Worm (Caenorhabditis elegans) whole organism, early embryonic: Measurements from ENCODE around the gene bcf-1.

Experiments used
- B0310.2 ChIP-seq: sonication (generic microtip); optimal IDR thresholded peaks from 2 replicates; lab custom pipeline; 2016; ENCODE audit warnings: mild to moderate bottlenecking, missing genetic modification characterization, missing compliant biosample characterization
- F13C5.2 ChIP-seq: sonication (generic microtip); optimal IDR thresholded peaks from 2 replicates; lab custom pipeline; 2017; ENCODE audit warnings: mild to moderate bottlenecking, missing genetic modification characterization, inconsistent platforms, missing compliant biosample characterization
- aly-1 ChIP-seq: sonication (generic microtip); optimal IDR thresholded peaks from 2 replicates; lab custom pipeline; 2016; ENCODE audit warnings: missing genetic modification characterization, missing compliant biosample characterization
- ama-1 ChIP-seq: fragments of 150-350 bp; optimal IDR thresholded peaks from 2 replicates; lab custom pipeline; 2014
- ceh-13 ChIP-seq: fragments of 200-800 bp; sonication (Bioruptor generic); optimal IDR thresholded peaks from 2 replicates; lab custom pipeline; 2018; ENCODE audit warnings: mild to moderate bottlenecking, missing genetic modification characterization, missing compliant biosample characterization
- ceh-36 ChIP-seq: sonication (generic microtip); optimal IDR thresholded peaks from 2 replicates; lab custom pipeline; 2016; ENCODE audit warnings: missing genetic modification characterization, inconsistent platforms, missing compliant biosample characterization
- ets-7 ChIP-seq: sonication (generic microtip); optimal IDR thresholded peaks from 2 replicates; lab custom pipeline; 2016; ENCODE audit warnings: missing genotype, missing genetic modification characterization, missing compliant biosample characterization
- flt-1 ChIP-seq: fragments of 200-800 bp; sonication (Bioruptor generic); IDR thresholded peaks from 2 replicates; pipeline ENCODE4 v1.3.6; 2022; ENCODE audit warnings: missing genetic modification characterization, missing compliant biosample characterization
- hmbx-1 ChIP-seq: sonication (generic microtip); optimal IDR thresholded peaks from 2 replicates; lab custom pipeline; 2016; ENCODE audit warnings: mild to moderate bottlenecking, missing genetic modification characterization, missing compliant biosample characterization
- hmg-4 ChIP-seq: fragments of 200-800 bp; sonication (Bioruptor generic); optimal IDR thresholded peaks from 2 replicates; lab custom pipeline; 2018; ENCODE audit warnings: mild to moderate bottlenecking, missing genetic modification characterization, missing compliant biosample characterization
- hnd-1 ChIP-seq: sonication (generic microtip); optimal IDR thresholded peaks from 2 replicates; lab custom pipeline; 2016; ENCODE audit warnings: missing genetic modification characterization, missing compliant biosample characterization
- pes-1 ChIP-seq: fragments of 200-800 bp; sonication (Bioruptor generic); IDR thresholded peaks from 2 replicates; pipeline ENCODE4 v1.3.6; 2022; ENCODE audit warnings: missing genetic modification reagents, missing genetic modification characterization, missing compliant biosample characterization
- scrt-1 ChIP-seq: fragments of 200-800 bp; sonication (Bioruptor generic); IDR thresholded peaks from 2 replicates; pipeline ENCODE4 v1.3.6; 2022; ENCODE audit warnings: missing genetic modification characterization, missing compliant biosample characterization
- sea-1 ChIP-seq: fragments of 200-800 bp; sonication (Bioruptor generic); conservative IDR thresholded peaks from 2 replicates; pipeline ENCODE4 v1.3.6; 2022; ENCODE audit warnings: missing genetic modification characterization, missing compliant biosample characterization
- tbx-11 ChIP-seq: fragments of 200-800 bp; sonication (Bioruptor generic); IDR thresholded peaks from 2 replicates; pipeline ENCODE4 v1.3.6; 2022; ENCODE audit warnings: missing genetic modification characterization, missing compliant biosample characterization
- tbx-37 ChIP-seq: fragments of 200-800 bp; sonication (Bioruptor generic); conservative IDR thresholded peaks from 2 replicates; pipeline ENCODE4 v1.3.6; 2022; ENCODE audit warnings: missing genetic modification reagents, missing genetic modification characterization, missing compliant biosample characterization
- tra-4 ChIP-seq: sonication (generic microtip); optimal IDR thresholded peaks from 2 replicates; lab custom pipeline; 2017; ENCODE audit warnings: missing genetic modification characterization, missing compliant biosample characterization

bcf-1 gene

ce11 chrV:6399831-6400230 lies 8.8 kb downstream of the bcf-1 start, which contains the start of gene gfi-1:
Gene gfi-1 (minus strand): TSS chrV:6399931.
- no peak for TF ChIP-seq flt-1 (GFP tag; lab: Robert Waterston, UW)
- TF ChIP-seq hnd-1 = no peak
- TF ChIP-seq ama-1 (lab: Kevin White, UChicago) = no peak
- TF ChIP-seq hmg-4 = no peak
- TF ChIP-seq B0310.2 (tag; lab: Kevin White, UChicago) = no peak
- no peak for TF ChIP-seq aly-1 (tag; lab: Kevin White, UChicago)
- no peak for TF ChIP-seq tbx-37 (GFP tag; lab: Robert Waterston, UW)
- TF ChIP-seq tra-4 = no peak

ce11 chrV:6398922-6399321 lies 9.7 kb downstream of the bcf-1 start:
- TF ChIP-seq sea-1 (GFP tag; lab: Robert Waterston, UW) (no peak), ets-7 (tag; lab: Kevin White, UChicago) (no peak), flt-1 (GFP tag; lab: Robert Waterston, UW) (no peak), F13C5.2 (no peak), scrt-1 (GFP tag; lab: Robert Waterston, UW) (no peak), ama-1 (lab: Kevin White, UChicago) (no peak), pes-1 (no peak), tbx-11 (GFP tag; lab: Robert Waterston, UW) (no peak), hmbx-1 (tag; lab: Kevin White, UChicago) (no peak), ceh-13 (no peak), hmg-4 (no peak), B0310.2 (tag; lab: Kevin White, UChicago) (no peak)

DNA sequence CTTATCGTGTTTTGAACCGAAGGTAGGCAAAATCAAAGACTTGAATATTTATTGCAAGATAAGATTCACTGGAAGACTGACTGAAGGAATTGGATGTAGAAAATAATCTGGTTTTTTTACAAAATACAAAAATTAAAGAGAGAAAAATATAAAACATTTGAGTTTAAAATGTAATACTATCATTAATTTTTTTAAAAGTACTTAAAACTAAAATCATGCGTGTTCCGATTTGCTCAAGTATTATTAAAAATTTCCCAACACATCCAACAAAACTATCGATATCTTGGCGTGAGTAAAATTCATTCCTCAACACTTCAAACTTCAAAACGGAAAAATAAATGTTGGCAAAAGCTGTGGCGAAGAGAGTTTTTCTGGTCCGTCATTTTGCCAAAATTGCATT lies 18.4 kb downstream of the bcf-1 start, which contains the start of gene F57F4.1:
F57F4.1 (plus strand) TSS at position 301 of the 400 bp plus-strand sequence.
- TF ChIP-seq tbx-37 (GFP tag; lab: Robert Waterston, UW) (no peak), tra-4 (no peak), aly-1 (tag; lab: Kevin White, UChicago) (no peak), flt-1 (GFP tag; lab: Robert Waterston, UW) (no peak), B0310.2 (tag; lab: Kevin White, UChicago) (no peak), scrt-1 (GFP tag; lab: Robert Waterston, UW) (no peak), F13C5.2 (no peak), ama-1 (lab: Kevin White, UChicago) (no peak), tbx-11 (GFP tag; lab: Robert Waterston, UW) (no peak), hnd-1 (no peak), sea-1 (GFP tag; lab: Robert Waterston, UW) (no peak), pes-1 (no peak), ceh-36 (no peak), hmg-4 (no peak), ceh-13 (no peak), hmbx-1 (tag; lab: Kevin White, UChicago) (no peak), ets-7 (tag; lab: Kevin White, UChicago) (no peak)

DNA sequence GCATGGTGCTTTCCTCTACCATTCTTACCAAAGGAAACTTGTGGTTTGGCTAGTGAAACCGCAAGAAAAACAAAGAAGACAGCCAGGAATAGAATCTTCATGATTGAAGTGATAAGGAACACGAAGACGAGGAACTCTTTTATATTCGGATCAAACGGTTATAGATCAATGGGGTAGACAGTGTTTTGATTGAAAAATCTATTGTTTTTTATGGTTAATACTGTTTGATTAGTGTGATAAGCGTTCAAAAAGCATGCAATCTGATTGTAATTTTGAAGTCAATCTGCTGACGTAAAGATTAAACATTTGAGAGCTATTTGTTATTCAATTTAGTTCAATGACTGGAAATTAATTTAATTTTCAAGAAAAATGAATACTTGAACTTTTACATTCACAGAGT lies 18.9 kb downstream of the bcf-1 start, which contains the start of gene F57F4.2:
F57F4.2 (minus strand) TSS at position 101 of the 400 bp plus-strand sequence.
- TF ChIP-seq hmg-4 = no peak
- TF ChIP-seq sea-1 (GFP tag; lab: Robert Waterston, UW) = no peak
- no peak for TF ChIP-seq tbx-11 (GFP tag; lab: Robert Waterston, UW)
- no peak for TF ChIP-seq flt-1 (GFP tag; lab: Robert Waterston, UW)
- no peak for TF ChIP-seq tbx-37 (GFP tag; lab: Robert Waterston, UW)
- no peak for TF ChIP-seq B0310.2 (tag; lab: Kevin White, UChicago)
- no peak for TF ChIP-seq hmbx-1 (tag; lab: Kevin White, UChicago)
- TF ChIP-seq scrt-1 (GFP tag; lab: Robert Waterston, UW) = no peak
- no peak for TF ChIP-seq ama-1 (lab: Kevin White, UChicago)
- no peak for TF ChIP-seq tra-4
- no peak for TF ChIP-seq ceh-36
- no peak for TF ChIP-seq pes-1
- no peak for TF ChIP-seq hnd-1
- TF ChIP-seq ceh-13 = no peak
- no peak for TF ChIP-seq ets-7 (tag; lab: Kevin White, UChicago)
- no peak for TF ChIP-seq aly-1 (tag; lab: Kevin White, UChicago)
- TF ChIP-seq F13C5.2 = no peak

DNA sequence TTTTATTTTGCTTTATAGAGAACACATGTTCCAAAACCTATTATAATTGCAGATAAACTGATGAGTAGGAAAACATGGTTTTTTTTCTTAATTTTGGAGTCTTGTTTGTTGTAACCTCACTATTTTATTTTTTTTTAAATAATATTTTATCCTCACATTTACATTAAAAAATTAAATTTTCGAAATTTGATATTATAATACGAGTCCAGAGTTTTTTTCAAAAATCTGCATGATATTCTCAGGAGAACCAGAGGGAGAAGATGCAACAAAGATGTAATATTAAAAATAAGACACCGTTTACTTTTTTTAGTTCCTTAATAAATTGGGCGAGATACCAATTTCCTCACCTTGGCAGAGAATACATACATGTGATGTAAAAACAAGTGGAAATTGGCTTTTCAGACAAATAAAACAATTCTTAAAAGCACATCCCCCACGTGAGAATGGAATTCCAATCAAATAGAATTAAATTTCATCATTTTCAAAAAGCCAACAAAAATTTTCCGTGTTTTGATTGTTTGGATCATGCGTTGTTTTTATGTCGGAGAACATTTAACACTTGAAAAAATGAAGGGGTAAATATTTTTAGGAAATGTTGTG lies 22.8 kb downstream of the bcf-1 start:
- TF ChIP-seq aly-1 (tag; lab: Kevin White, UChicago) (no peak), hnd-1 (no peak), hmg-4 (no peak), tra-4 (no peak), sea-1 (GFP tag; lab: Robert Waterston, UW) (no peak), pes-1 (no peak), hmbx-1 (tag; lab: Kevin White, UChicago) (no peak), tbx-37 (GFP tag; lab: Robert Waterston, UW) (no peak)

DNA sequence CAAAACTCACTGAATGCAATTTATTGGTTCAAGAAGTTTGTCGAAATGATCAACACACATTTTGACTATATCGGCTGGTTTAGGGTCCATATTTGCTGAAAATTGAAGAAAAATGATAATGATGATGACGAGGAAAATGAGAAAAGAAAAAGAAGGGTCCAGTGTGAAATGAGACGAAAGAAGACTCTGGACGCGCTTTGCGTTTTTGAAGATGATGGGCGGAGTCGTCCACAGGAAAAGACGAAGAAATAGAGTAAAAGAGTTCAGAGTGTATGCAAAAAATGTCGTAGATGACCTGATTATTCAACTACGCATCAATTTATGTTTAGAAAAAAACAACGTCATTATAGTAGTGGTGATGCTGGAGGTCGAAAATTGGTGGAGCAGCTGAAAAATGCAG lies 33.7 kb downstream of the bcf-1 start, which contains the start of gene F13H6.5:
F13H6.5 (minus strand) TSS at position 101 of the 400 bp plus-strand sequence.
- no peak for TF ChIP-seq pes-1
- no peak for TF ChIP-seq F13C5.2
- no peak for TF ChIP-seq ceh-36
- TF ChIP-seq sea-1 (GFP tag; lab: Robert Waterston, UW) = no peak
- no peak for TF ChIP-seq tra-4
- TF ChIP-seq hnd-1 = no peak
- no peak for TF ChIP-seq hmg-4
- TF ChIP-seq tbx-11 (GFP tag; lab: Robert Waterston, UW) = no peak
- no peak for TF ChIP-seq ama-1 (lab: Kevin White, UChicago)
- no peak for TF ChIP-seq ets-7 (tag; lab: Kevin White, UChicago)
- TF ChIP-seq hmbx-1 (tag; lab: Kevin White, UChicago) = no peak
- TF ChIP-seq tbx-37 (GFP tag; lab: Robert Waterston, UW) = no peak
- TF ChIP-seq scrt-1 (GFP tag; lab: Robert Waterston, UW) = no peak
- no peak for TF ChIP-seq ceh-13
- TF ChIP-seq flt-1 (GFP tag; lab: Robert Waterston, UW) = no peak
- TF ChIP-seq B0310.2 (tag; lab: Kevin White, UChicago) = no peak
- TF ChIP-seq aly-1 (tag; lab: Kevin White, UChicago) = no peak

DNA sequence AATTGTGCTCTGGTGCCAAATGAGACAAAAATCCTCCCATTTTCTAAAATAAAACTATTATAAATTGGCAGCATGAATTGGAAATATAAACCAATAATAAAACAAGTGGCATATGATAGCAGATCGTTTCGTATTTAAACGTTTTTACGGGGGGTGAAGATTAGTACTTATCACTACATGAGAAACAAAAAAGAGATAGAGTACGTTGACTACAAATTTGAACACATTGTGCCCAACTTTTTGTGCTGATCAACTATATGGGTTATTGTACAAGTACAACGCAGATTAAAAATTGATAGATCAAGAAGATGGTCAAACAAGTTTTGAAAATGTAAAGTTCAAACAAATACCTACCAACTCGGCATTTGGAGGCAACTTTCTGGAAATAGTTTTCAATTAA lies 40.1 kb downstream of the bcf-1 start:
- TF ChIP-seq hmbx-1 (tag; lab: Kevin White, UChicago) (no peak), tbx-11 (GFP tag; lab: Robert Waterston, UW) (no peak), ceh-13 (no peak), sea-1 (GFP tag; lab: Robert Waterston, UW) (no peak), tbx-37 (GFP tag; lab: Robert Waterston, UW) (no peak), hmg-4 (no peak), aly-1 (tag; lab: Kevin White, UChicago) (no peak), tra-4 (no peak), scrt-1 (GFP tag; lab: Robert Waterston, UW) (no peak), pes-1 (no peak), F13C5.2 (no peak), B0310.2 (tag; lab: Kevin White, UChicago) (no peak), ets-7 (tag; lab: Kevin White, UChicago) (no peak)
